Worm (Caenorhabditis elegans): ENCODE data around the gene ctr-9.

The ctr-9 gene

DNA sequence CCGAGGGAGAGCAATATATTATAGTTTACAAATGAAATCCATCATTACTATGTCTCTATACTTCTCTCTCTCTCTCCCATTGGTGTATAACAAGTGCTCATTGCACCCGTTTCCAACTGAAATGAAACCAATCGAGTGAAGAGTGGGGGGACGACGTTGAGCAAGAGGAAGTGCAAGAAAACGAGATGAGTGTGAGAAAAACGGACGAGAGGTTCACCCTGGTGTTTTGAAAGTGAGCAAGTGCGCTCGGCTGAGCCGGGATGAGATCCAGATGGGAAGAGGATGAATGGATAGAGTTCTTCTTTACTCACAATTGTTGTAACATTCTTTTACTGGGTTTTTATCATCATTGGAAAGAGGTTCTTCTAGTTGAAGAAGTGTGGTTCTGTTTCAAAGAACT, 7.5 kb upstream of the ctr-9 start:
- TF ChIP-seq lin-15B (tag; optimal IDR thresholded peaks at IDR 0.05) (peak; percentile 37), rnt-1 (tag; optimal IDR thresholded peaks at IDR 0.05) (peak; percentile 40), sptf-1 (tag; optimal IDR thresholded peaks at IDR 0.05) (no peak), efl-1 (optimal IDR thresholded peaks at IDR 0.05) (peak; percentile 23 to 29), efl-1 (GFP tag; optimal IDR thresholded peaks at IDR 0.05 in 1 of 2) (no peak), fkh-4 (tag; optimal IDR thresholded peaks at IDR 0.05; ENCODE audit: borderline replicate concordance) (peak; percentile 58), lin-35 (GFP tag; optimal IDR thresholded peaks at IDR 0.05) (peak in 1 of 2 experiments; percentile 32), nhr-20 (tag; optimal IDR thresholded peaks at IDR 0.05) (peak; percentile 2), dsc-1 (tag; optimal IDR thresholded peaks at IDR 0.05) (peak; percentile 96), nhr-19 (GFP tag; conservative IDR thresholded peaks at IDR 0.05) (no peak), unc-30 (tag; optimal IDR thresholded peaks at IDR 0.05) (no peak), vab-15 (tag; optimal IDR thresholded peaks at IDR 0.05) (no peak), snu-23 (GFP tag; optimal IDR thresholded peaks at IDR 0.05) (peak; percentile 24), aly-2 (tag; optimal IDR thresholded peaks at IDR 0.05) (no peak), ceh-88 (GFP tag; IDR thresholded peaks at IDR 0.05) (no peak), ceh-8 (GFP tag; optimal IDR thresholded peaks at IDR 0.05) (no peak), C34B4.2 (tag; optimal IDR thresholded peaks at IDR 0.05) (no peak), fkh-8 (tag; optimal IDR thresholded peaks at IDR 0.05) (peak; percentile 38), fkh-10 (GFP tag; optimal IDR thresholded peaks at IDR 0.05) (no peak), pax-3 (tag; optimal IDR thresholded peaks at IDR 0.05) (no peak), nhr-71 (tag; optimal IDR thresholded peaks at IDR 0.05) (peak; percentile 50), zip-4 (GFP tag; optimal IDR thresholded peaks at IDR 0.05) (no peak), hlh-4 (tag; optimal IDR thresholded peaks at IDR 0.05) (no peak), unc-86 (tag; optimal IDR thresholded peaks at IDR 0.05) (peak; percentile 20), ceh-82 (tag; optimal IDR thresholded peaks at IDR 0.05) (peak in 1 of 3 experiments; percentile 49), egl-13 (tag; optimal IDR thresholded peaks at IDR 0.05) (no peak), swsn-7 (tag; optimal IDR thresholded peaks at IDR 0.05) (peak; percentile 27), hlh-17 (GFP tag; optimal IDR thresholded peaks at IDR 0.05; ENCODE audit: borderline replicate concordance) (no peak), lin-14 (GFP tag; optimal IDR thresholded peaks at IDR 0.05) (peak; percentile 76), alr-1 (tag; optimal IDR thresholded peaks at IDR 0.05; ENCODE audit: borderline replicate concordance) (no peak), irx-1 (tag; optimal IDR thresholded peaks at IDR 0.05) (peak; percentile 19), lsy-2 (tag; optimal IDR thresholded peaks at IDR 0.05) (peak in 1 of 2 experiments; percentile 64), unc-130 (tag; optimal IDR thresholded peaks at IDR 0.05) (no peak), ets-5 (GFP tag; IDR thresholded peaks at IDR 0.05) (no peak), nhr-84 (tag; optimal IDR thresholded peaks at IDR 0.05) (no peak), xbp-1 (tag; optimal IDR thresholded peaks at IDR 0.05) (peak; percentile 14), dpl-1 (GFP tag; optimal IDR thresholded peaks at IDR 0.05) (peak in 1 of 3 experiments; percentile 41), C16A3.4 (tag; optimal IDR thresholded peaks at IDR 0.05) (no peak), isw-1 (GFP tag; IDR thresholded peaks at IDR 0.05) (peak; percentile 15), blmp-1 (tag; optimal IDR thresholded peaks at IDR 0.05) (no peak)

DNA sequence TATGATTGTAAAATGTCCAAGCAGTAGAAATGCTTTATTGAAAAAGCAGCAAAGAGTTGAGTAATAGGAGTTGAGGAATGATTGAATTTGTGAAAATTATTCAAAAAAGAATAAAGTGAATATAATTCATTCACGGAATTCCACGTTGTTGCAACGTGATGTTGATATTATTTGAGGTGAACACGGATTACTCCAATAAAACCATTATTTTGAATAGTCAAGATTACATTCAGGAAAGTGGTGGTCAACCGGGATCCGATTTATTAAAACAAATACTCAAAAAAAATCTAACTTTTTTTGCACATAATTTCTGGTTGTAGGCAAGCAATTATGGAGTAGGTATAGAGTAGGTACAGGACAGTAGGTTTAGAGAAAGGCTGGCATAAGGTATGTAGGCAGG, 5.8 kb upstream of the ctr-9 start, which contains the start of gene bre-3:
bre-3 (minus strand) TSS at position 101 of the 400 bp plus-strand sequence.
- TF ChIP-seq lin-14 (GFP tag; optimal IDR thresholded peaks at IDR 0.05) (no peak), pqm-1 (tag; optimal IDR thresholded peaks at IDR 0.05) (no peak), lsy-2 (tag; optimal IDR thresholded peaks at IDR 0.05) (no peak), egl-27 (tag; optimal IDR thresholded peaks at IDR 0.05) (no peak), irx-1 (tag; optimal IDR thresholded peaks at IDR 0.05) (no peak), aha-1 (tag; optimal IDR thresholded peaks at IDR 0.05) (no peak), fos-1 (tag; optimal IDR thresholded peaks at IDR 0.05) (no peak), fkh-10 (GFP tag; optimal IDR thresholded peaks at IDR 0.05) (no peak), ceh-88 (GFP tag; IDR thresholded peaks at IDR 0.05) (no peak), nhr-77 (tag; optimal IDR thresholded peaks at IDR 0.05) (no peak)
